Worm (Caenorhabditis elegans) whole organism, early embryonic: ENCODE results near the gene prx-5.

Experiments
- B0310.2 ChIP-seq: sonication (generic microtip); optimal IDR thresholded peaks from 2 replicates; lab custom pipeline; 2016; ENCODE audit warnings: mild to moderate bottlenecking, missing genetic modification characterization, missing compliant biosample characterization
- F13C5.2 ChIP-seq: sonication (generic microtip); optimal IDR thresholded peaks from 2 replicates; lab custom pipeline; 2017; ENCODE audit warnings: mild to moderate bottlenecking, missing genetic modification characterization, inconsistent platforms, missing compliant biosample characterization
- aly-1 ChIP-seq: sonication (generic microtip); optimal IDR thresholded peaks from 2 replicates; lab custom pipeline; 2016; ENCODE audit warnings: missing genetic modification characterization, missing compliant biosample characterization
- ama-1 ChIP-seq: fragments of 150-350 bp; optimal IDR thresholded peaks from 2 replicates; lab custom pipeline; 2014
- ceh-36 ChIP-seq: sonication (generic microtip); optimal IDR thresholded peaks from 2 replicates; lab custom pipeline; 2016; ENCODE audit warnings: missing genetic modification characterization, inconsistent platforms, missing compliant biosample characterization
- ets-7 ChIP-seq: sonication (generic microtip); optimal IDR thresholded peaks from 2 replicates; lab custom pipeline; 2016; ENCODE audit warnings: missing genotype, missing genetic modification characterization, missing compliant biosample characterization
- flt-1 ChIP-seq: fragments of 200-800 bp; sonication (Bioruptor generic); IDR thresholded peaks from 2 replicates; pipeline ENCODE4 v1.3.6; 2022; ENCODE audit warnings: missing genetic modification characterization, missing compliant biosample characterization
- hmg-4 ChIP-seq: fragments of 200-800 bp; sonication (Bioruptor generic); optimal IDR thresholded peaks from 2 replicates; lab custom pipeline; 2018; ENCODE audit warnings: mild to moderate bottlenecking, missing genetic modification characterization, missing compliant biosample characterization
- hnd-1 ChIP-seq: sonication (generic microtip); optimal IDR thresholded peaks from 2 replicates; lab custom pipeline; 2016; ENCODE audit warnings: missing genetic modification characterization, missing compliant biosample characterization
- sea-1 ChIP-seq: fragments of 200-800 bp; sonication (Bioruptor generic); conservative IDR thresholded peaks from 2 replicates; pipeline ENCODE4 v1.3.6; 2022; ENCODE audit warnings: missing genetic modification characterization, missing compliant biosample characterization
- tbx-37 ChIP-seq: fragments of 200-800 bp; sonication (Bioruptor generic); conservative IDR thresholded peaks from 2 replicates; pipeline ENCODE4 v1.3.6; 2022; ENCODE audit warnings: missing genetic modification reagents, missing genetic modification characterization, missing compliant biosample characterization

DNA sequence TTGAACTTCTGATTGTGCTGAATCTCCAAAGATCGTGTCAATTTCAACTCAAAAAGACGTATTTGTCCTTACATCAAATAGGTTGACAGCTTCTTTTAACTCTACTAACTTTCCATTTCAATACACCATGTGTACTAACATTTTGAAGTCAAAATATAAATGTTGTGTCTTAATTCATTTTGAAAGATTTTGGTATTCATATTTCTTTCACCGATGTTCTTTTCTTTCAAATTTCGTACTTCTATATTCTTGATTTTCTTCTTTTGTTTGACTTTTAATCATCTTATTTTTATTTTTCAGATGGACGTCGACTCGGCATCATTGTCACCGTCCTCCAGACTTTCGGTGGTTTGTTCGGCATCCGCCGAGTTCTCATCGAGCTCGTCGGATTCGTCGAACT, 47.1 kb downstream of the prx-5 start, which contains the start of gene atf-2:
- no peak for TF ChIP-seq ama-1 (lab: Kevin White, UChicago)
- TF ChIP-seq ets-7 (tag; lab: Kevin White, UChicago): no peak
- TF ChIP-seq hmg-4: no peak
- no peak for TF ChIP-seq B0310.2
- TF ChIP-seq aly-1: no peak
- TF ChIP-seq F13C5.2 (tag; lab: Kevin White, UChicago): no peak
- no peak for TF ChIP-seq flt-1 (GFP tag; lab: Robert Waterston, UW)
- no peak for TF ChIP-seq sea-1 (GFP tag; lab: Robert Waterston, UW)
- no peak for TF ChIP-seq hnd-1 (tag; lab: Kevin White, UChicago)
- TF ChIP-seq tbx-37 (GFP tag; lab: Robert Waterston, UW): no peak
- TF ChIP-seq ceh-36 (tag; lab: Kevin White, UChicago): no peak
